Fruit fly (Drosophila melanogaster): ENCODE results near the gene sqd.

Gene sqd

DNA sequence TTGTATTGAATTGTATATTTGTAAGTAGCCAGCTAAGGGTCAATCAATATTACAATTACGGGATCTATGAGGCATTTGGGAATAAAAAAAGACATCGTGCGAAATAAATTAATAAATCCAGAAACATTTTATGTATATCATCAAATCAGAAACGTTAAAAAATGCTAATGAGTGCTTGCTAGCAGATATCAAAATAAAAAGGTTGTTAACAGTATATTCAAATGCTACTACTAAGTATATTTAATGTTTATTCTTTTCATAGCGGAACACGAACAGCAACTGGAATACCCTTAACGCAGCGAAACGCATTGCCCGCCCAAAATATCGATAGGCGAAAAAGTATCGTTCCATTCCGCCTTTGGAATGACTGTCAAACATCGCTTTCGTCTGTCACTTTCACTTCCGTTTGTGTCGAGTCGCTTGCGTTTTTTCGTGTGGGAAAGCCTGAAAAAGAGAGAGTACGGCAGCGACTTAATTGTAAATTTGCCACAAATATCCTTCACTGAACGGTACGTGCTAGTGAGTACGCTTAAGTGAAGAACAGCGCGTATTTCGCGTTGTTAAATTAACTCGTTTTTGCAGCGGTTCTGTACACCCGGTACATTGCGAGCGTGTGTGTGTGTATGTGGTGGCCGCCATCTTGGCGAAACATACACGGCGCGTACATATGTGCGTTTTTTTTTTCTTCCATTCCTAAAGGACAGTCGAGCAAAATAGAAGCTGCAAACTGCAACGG, 15.0 kb upstream of the sqd start, which contains the start of gene B52 (continued):
- TF ChIP-seq CG15011 (GFP tag; optimal IDR thresholded peaks at IDR 0.05), result peak; percentile 51
- TF ChIP-seq schlank (tag; optimal IDR thresholded peaks at IDR 0.05), result peak; percentile 75
- peak; percentile 77 for TF ChIP-seq CG11398 (GFP tag; optimal IDR thresholded peaks at IDR 0.05)
- no peak for TF ChIP-seq exex (tag; optimal IDR thresholded peaks at IDR 0.05)
- peak; percentile 86 for TF ChIP-seq Mes4 (GFP tag; optimal IDR thresholded peaks at IDR 0.05)
- TF ChIP-seq CG6272 (GFP tag; IDR thresholded peaks at IDR 0.05), result peak; percentile 49; the same call in 1 of the 2 replicates
- peak; percentile 27 for TF ChIP-seq CG8089 (GFP tag; optimal IDR thresholded peaks at IDR 0.05)
- peak; percentile 76; the same call in 2 of the 3 replicates for TF ChIP-seq CG6791 (GFP tag; IDR thresholded peaks at IDR 0.05; ENCODE audit: partially characterized antibody)
- peak; percentile 62 for TF ChIP-seq Vsx1 (GFP tag; optimal IDR thresholded peaks at IDR 0.05)
- no peak for TF ChIP-seq CG1647 (GFP tag; optimal IDR thresholded peaks at IDR 0.05)
- no peak for TF ChIP-seq Tbp (GFP tag; optimal IDR thresholded peaks at IDR 0.05)
- TF ChIP-seq dmrt11E (tag; optimal IDR thresholded peaks at IDR 0.05), result peak; percentile 51
- TF ChIP-seq ci (GFP tag; IDR thresholded peaks at IDR 0.05), result peak; percentile 94
- TF ChIP-seq Hey (tag; optimal IDR thresholded peaks at IDR 0.05), result peak; percentile 70
- peak; percentile 70 for TF ChIP-seq gsb (GFP tag; IDR thresholded peaks at IDR 0.05)
- peak; percentile 86 for TF ChIP-seq nom (GFP tag; optimal IDR thresholded peaks at IDR 0.05)
- no peak for TF ChIP-seq CG12942 (GFP tag; optimal IDR thresholded peaks at IDR 0.05)
- TF ChIP-seq CG10321 (GFP tag; IDR thresholded peaks at IDR 0.05), result 0 out of 2 replicates have a peak, but pooled peaks have one; percentile 38
- TF ChIP-seq ato (GFP tag; IDR thresholded peaks at IDR 0.05; ENCODE audit: partially characterized antibody), result no peak
- peak; percentile 92 for TF ChIP-seq cg (GFP tag; optimal IDR thresholded peaks at IDR 0.05)
- peak; percentile 78 for TF ChIP-seq gcm (GFP tag; optimal IDR thresholded peaks at IDR 0.05)
- TF ChIP-seq CoRest (tag; optimal IDR thresholded peaks at IDR 0.05), result peak; percentile 50
- no peak for TF ChIP-seq crol (GFP tag; IDR thresholded peaks at IDR 0.05)
- peak; percentile 73 for TF ChIP-seq sens-2 (GFP tag; IDR thresholded peaks at IDR 0.05)
- peak; percentile 21 for TF ChIP-seq CG7786 (GFP tag; optimal IDR thresholded peaks at IDR 0.05)
- TF ChIP-seq CG7928 (GFP tag; optimal IDR thresholded peaks at IDR 0.05), result peak; percentile 16
- TF ChIP-seq CG15269 (tag; optimal IDR thresholded peaks at IDR 0.05), result no peak
- TF ChIP-seq CG18599 (GFP tag; optimal IDR thresholded peaks at IDR 0.05), result peak; percentile 60
- TF ChIP-seq tgo (GFP tag; IDR thresholded peaks at IDR 0.05), result peak; percentile 23; the same call in 1 of the 3 replicates
- TF ChIP-seq Taf1 (GFP tag; IDR thresholded peaks at IDR 0.05), result no peak; the same call in 1 of the 2 replicates
- no peak for TF ChIP-seq nau (GFP tag; optimal IDR thresholded peaks at IDR 0.05)
- peak; percentile 82 for TF ChIP-seq CG13296 (GFP tag; optimal IDR thresholded peaks at IDR 0.05)
- peak; percentile 49; the same call in 1 of the 2 replicates for TF ChIP-seq ranshi (GFP tag; IDR thresholded peaks at IDR 0.05)
- no peak for TF ChIP-seq sug (tag; optimal IDR thresholded peaks at IDR 0.05)
- TF ChIP-seq ems (GFP tag; optimal IDR thresholded peaks at IDR 0.05), result peak; percentile 51
- peak; percentile 62 for TF ChIP-seq CG17186 (GFP tag; optimal IDR thresholded peaks at IDR 0.05)
- TF ChIP-seq CG17385 (GFP tag; optimal IDR thresholded peaks at IDR 0.05), result peak; percentile 79
- TF ChIP-seq CG6813 (GFP tag; optimal IDR thresholded peaks at IDR 0.05), result peak; percentile 75
- TF ChIP-seq Eip74EF (GFP tag; optimal IDR thresholded peaks at IDR 0.05), result no peak
- peak; percentile 80 for TF ChIP-seq CrebB (tag; optimal IDR thresholded peaks at IDR 0.05)
- no peak for TF ChIP-seq Atf3 (GFP tag; optimal IDR thresholded peaks at IDR 0.05)
- TF ChIP-seq bcd (GFP tag; optimal IDR thresholded peaks at IDR 0.05), result peak; percentile 78
- TF ChIP-seq ken (GFP tag; IDR thresholded peaks at IDR 0.05), result peak; percentile 59; the same call in 2 of the 3 replicates
- 0 out of 2 replicates have a peak, but pooled peaks have one; percentile 26 for TF ChIP-seq CG4730 (GFP tag; IDR thresholded peaks at IDR 0.05)
- peak; percentile 20 for TF ChIP-seq CG3163 (GFP tag; optimal IDR thresholded peaks at IDR 0.05)
- no peak for TF ChIP-seq CG7556 (GFP tag; optimal IDR thresholded peaks at IDR 0.05)
- peak; percentile 53; the same call in 2 of the 3 replicates for TF ChIP-seq Dbx (GFP tag; IDR thresholded peaks at IDR 0.05)
- peak; percentile 32; the same call in 1 of the 2 replicates for TF ChIP-seq CG32772 (GFP tag; IDR thresholded peaks at IDR 0.05)
